Worm (Caenorhabditis elegans): Measurements from ENCODE around the gene fipr-8.

ce11 chrV:10221317-10221716, 18.4 kb downstream of the fipr-8 start, which contains the start of the genes fipr-5 and fipr-9:
- TF ChIP-seq unc-62 (GFP tag; optimal IDR thresholded peaks at IDR 0.05): no peak
- no peak for TF ChIP-seq M03D4.4 (tag; optimal IDR thresholded peaks at IDR 0.05)
- no peak for TF ChIP-seq elt-3 (tag; optimal IDR thresholded peaks at IDR 0.05)
- TF ChIP-seq nhr-76 (tag; optimal IDR thresholded peaks at IDR 0.05): no peak
- no peak for TF ChIP-seq mep-1 (tag; optimal IDR thresholded peaks at IDR 0.05)
- no peak for TF ChIP-seq elt-1 (tag; optimal IDR thresholded peaks at IDR 0.05; ENCODE audit: borderline replicate concordance, insufficient read depth)
- no peak for TF ChIP-seq snpc-4 (tag; optimal IDR thresholded peaks at IDR 0.05)
- TF ChIP-seq pha-4 (tag; optimal IDR thresholded peaks at IDR 0.05): no peak

All from whole organism, mixed stage, embryonic.